Worm (Caenorhabditis elegans) whole organism, late embryonic: ENCODE results near the gene wrk-1.

Experiments used
- C08G9.2 ChIP-seq: sonication (generic microtip); optimal IDR thresholded peaks from 2 replicates; lab custom pipeline; 2016; ENCODE audit warnings: mild to moderate bottlenecking, missing genetic modification characterization, moderate library complexity, missing compliant biosample characterization
- F13H6.1 ChIP-seq: sonication (generic microtip); optimal IDR thresholded peaks from 2 replicates; lab custom pipeline; 2016; ENCODE audit warnings: missing genetic modification characterization, missing compliant biosample characterization
- K02D7.2 ChIP-seq: sonication (generic microtip); optimal IDR thresholded peaks from 2 replicates; lab custom pipeline; 2017; ENCODE audit warnings: mild to moderate bottlenecking, missing genetic modification characterization, missing compliant biosample characterization
- K09A11.1 ChIP-seq: sonication (generic microtip); optimal IDR thresholded peaks from 2 replicates; lab custom pipeline; 2017; ENCODE audit warnings: antibody characterized with exemption, mild to moderate bottlenecking, missing genetic modification characterization, missing compliant biosample characterization; ENCODE audit not compliant: insufficient read depth
- T23F11.4 ChIP-seq: fragments of 200-800 bp; sonication (Bioruptor generic); optimal IDR thresholded peaks from 2 replicates; lab custom pipeline; 2018; ENCODE audit warnings: mild to moderate bottlenecking, missing genetic modification characterization, missing compliant biosample characterization
- ama-1 ChIP-seq: fragments of 150-350 bp; optimal IDR thresholded peaks from 2 replicates; lab custom pipeline; 2014
- ceh-14 ChIP-seq: sonication (generic microtip); optimal IDR thresholded peaks from 2 replicates; lab custom pipeline; 2016; ENCODE audit warnings: missing genotype, missing genetic modification characterization, missing compliant biosample characterization
- ceh-18 ChIP-seq: sonication (generic microtip); optimal IDR thresholded peaks from 2 replicates; lab custom pipeline; 2016; ENCODE audit warnings: missing genetic modification characterization, missing compliant biosample characterization
- ceh-2 ChIP-seq: sonication (generic microtip); optimal IDR thresholded peaks from 2 replicates; lab custom pipeline; 2016; ENCODE audit warnings: missing genotype, missing genetic modification characterization, missing compliant biosample characterization
- ceh-22 ChIP-seq: sonication (generic microtip); optimal IDR thresholded peaks from 2 replicates; lab custom pipeline; 2017; ENCODE audit warnings: missing biosample characterization, missing genetic modification characterization
- ceh-24 ChIP-seq: sonication (generic microtip); optimal IDR thresholded peaks from 2 replicates; lab custom pipeline; 2016; ENCODE audit warnings: mild to moderate bottlenecking, missing genetic modification characterization, missing compliant biosample characterization
- ceh-30 ChIP-seq: fragments of 150-350 bp; optimal IDR thresholded peaks from 2 replicates; lab custom pipeline; 2014; ENCODE audit warnings: missing biosample characterization, missing genetic modification characterization
- ceh-31 ChIP-seq: sonication (generic microtip); optimal IDR thresholded peaks from 2 replicates; lab custom pipeline; 2016; ENCODE audit warnings: missing genetic modification characterization, missing compliant biosample characterization
- ceh-48 ChIP-seq: sonication (generic microtip); optimal IDR thresholded peaks from 2 replicates; lab custom pipeline; 2016; ENCODE audit warnings: missing genetic modification characterization, inconsistent platforms, missing compliant biosample characterization
- ceh-9 ChIP-seq: sonication (generic microtip); optimal IDR thresholded peaks from 2 replicates; lab custom pipeline; 2016; ENCODE audit warnings: mild to moderate bottlenecking, missing genetic modification characterization, inconsistent platforms, missing compliant biosample characterization
- dmd-4 ChIP-seq: sonication (generic microtip); optimal IDR thresholded peaks from 2 replicates; lab custom pipeline; 2016; ENCODE audit warnings: borderline replicate concordance, missing genetic modification characterization, missing compliant biosample characterization
- dve-1 ChIP-seq: sonication (generic microtip); optimal IDR thresholded peaks from 2 replicates; lab custom pipeline; 2017; ENCODE audit warnings: antibody characterized with exemption, mild to moderate bottlenecking, missing genetic modification characterization, missing compliant biosample characterization
- elt-2 ChIP-seq: sonication (generic microtip); optimal IDR thresholded peaks from 2 replicates; lab custom pipeline; 2016; ENCODE audit warnings: missing genetic modification reagents, missing genetic modification characterization, missing compliant biosample characterization
- elt-4 ChIP-seq: sonication (generic microtip); optimal IDR thresholded peaks from 2 replicates; lab custom pipeline; 2016; ENCODE audit warnings: missing genetic modification characterization, missing compliant biosample characterization
- ets-4 ChIP-seq: sonication (generic microtip); optimal IDR thresholded peaks from 2 replicates; lab custom pipeline; 2016; ENCODE audit warnings: missing genetic modification characterization, missing compliant biosample characterization
- eyg-1 ChIP-seq: sonication (generic microtip); optimal IDR thresholded peaks from 2 replicates; lab custom pipeline; 2016; ENCODE audit warnings: missing genotype, missing genetic modification characterization, missing compliant biosample characterization
- fax-1 ChIP-seq: sonication (generic microtip); optimal IDR thresholded peaks from 2 replicates; lab custom pipeline; 2016; ENCODE audit warnings: missing genotype, missing genetic modification characterization, missing compliant biosample characterization
- fkh-10 ChIP-seq: fragments of 150-350 bp; optimal IDR thresholded peaks from 2 replicates; lab custom pipeline; 2014; ENCODE audit warnings: missing biosample characterization, missing genetic modification reagents, missing genetic modification characterization
- fkh-6 ChIP-seq: sonication (generic microtip); optimal IDR thresholded peaks from 2 replicates; lab custom pipeline; 2016; ENCODE audit warnings: missing genetic modification characterization, missing compliant biosample characterization
- hlh-13 ChIP-seq: fragments of 200-800 bp; sonication (Bioruptor generic); optimal IDR thresholded peaks from 2 replicates; lab custom pipeline; 2018; ENCODE audit warnings: mild to moderate bottlenecking, missing genetic modification characterization, missing compliant biosample characterization
- hlh-6 ChIP-seq: sonication (generic microtip); optimal IDR thresholded peaks from 2 replicates; lab custom pipeline; 2016; ENCODE audit warnings: missing genotype, missing genetic modification characterization, missing compliant biosample characterization
- hlh-8 ChIP-seq: sonication (generic microtip); optimal IDR thresholded peaks from 2 replicates; lab custom pipeline; 2016; ENCODE audit warnings: missing genotype, missing genetic modification characterization, missing compliant biosample characterization
- lim-6 ChIP-seq: sonication (generic microtip); optimal IDR thresholded peaks from 2 replicates; lab custom pipeline; 2016; ENCODE audit warnings: missing genetic modification characterization, missing compliant biosample characterization
- lin-11 ChIP-seq: fragments of 200-800 bp; sonication (Bioruptor generic); optimal IDR thresholded peaks from 2 replicates; lab custom pipeline; 2018; ENCODE audit warnings: mild to moderate bottlenecking, missing genetic modification characterization, missing compliant biosample characterization
- madf-2 ChIP-seq: sonication (generic microtip); optimal IDR thresholded peaks from 2 replicates; lab custom pipeline; 2017; ENCODE audit warnings: missing genetic modification characterization, missing compliant biosample characterization
- nfya-1 ChIP-seq: sonication (generic microtip); optimal IDR thresholded peaks from 2 replicates; lab custom pipeline; 2017; ENCODE audit warnings: missing genetic modification characterization, mild to moderate bottlenecking, missing compliant biosample characterization, antibody characterized with exemption, moderate library complexity
- nhr-232 ChIP-seq: sonication (generic microtip); optimal IDR thresholded peaks from 2 replicates; lab custom pipeline; 2016; ENCODE audit warnings: missing genetic modification characterization, missing compliant biosample characterization
- npax-4 ChIP-seq: sonication (generic microtip); optimal IDR thresholded peaks from 2 replicates; lab custom pipeline; 2016; ENCODE audit warnings: missing genetic modification characterization, missing compliant biosample characterization
- odd-2 ChIP-seq: sonication (generic microtip); optimal IDR thresholded peaks from 2 replicates; lab custom pipeline; 2017; ENCODE audit warnings: antibody characterized with exemption, mild to moderate bottlenecking, missing genetic modification characterization, missing compliant biosample characterization
- pag-3 ChIP-seq: sonication (generic microtip); optimal IDR thresholded peaks from 2 replicates; lab custom pipeline; 2016; ENCODE audit warnings: missing compliant biosample characterization, missing genetic modification characterization, borderline replicate concordance
- pax-1 ChIP-seq: fragments of 150-350 bp; optimal IDR thresholded peaks from 2 replicates; lab custom pipeline; 2014; ENCODE audit warnings: missing biosample characterization, missing genetic modification characterization
- pha-2 ChIP-seq: sonication (generic microtip); optimal IDR thresholded peaks from 2 replicates; lab custom pipeline; 2017; ENCODE audit warnings: mild to moderate bottlenecking, missing genetic modification characterization, missing compliant biosample characterization
- pha-4 ChIP-seq: fragments of 150-350 bp; optimal IDR thresholded peaks from 2 replicates; lab custom pipeline; 2018; ENCODE audit warnings: missing biosample characterization, missing genetic modification reagents, missing genetic modification characterization
- ref-2 ChIP-seq: sonication (generic microtip); optimal IDR thresholded peaks from 2 replicates; lab custom pipeline; 2016; ENCODE audit warnings: missing genetic modification characterization, missing compliant biosample characterization
- sdc-2 ChIP-seq: sonication (generic microtip); optimal IDR thresholded peaks from 2 replicates; lab custom pipeline; 2016; ENCODE audit warnings: missing genotype, missing genetic modification characterization, missing compliant biosample characterization
- sox-2 ChIP-seq: fragments of 200-800 bp; sonication (Bioruptor generic); IDR thresholded peaks from 2 replicates; pipeline ENCODE4 v1.3.6; 2022; ENCODE audit warnings: missing genetic modification reagents, missing genetic modification characterization, missing compliant biosample characterization
- sox-4 ChIP-seq: sonication (generic microtip); optimal IDR thresholded peaks from 2 replicates; lab custom pipeline; 2017; ENCODE audit warnings: mild to moderate bottlenecking, missing genetic modification characterization, inconsistent platforms, missing compliant biosample characterization
- syd-9 ChIP-seq: sonication (generic microtip); optimal IDR thresholded peaks from 2 replicates; lab custom pipeline; 2016; ENCODE audit warnings: mild to moderate bottlenecking, missing genetic modification characterization, moderate library complexity, missing compliant biosample characterization
- tbx-2 ChIP-seq: sonication (generic microtip); optimal IDR thresholded peaks from 2 replicates; lab custom pipeline; 2016; ENCODE audit warnings: missing genetic modification characterization, missing compliant biosample characterization
- tbx-7 ChIP-seq: sonication (generic microtip); optimal IDR thresholded peaks from 2 replicates; lab custom pipeline; 2016; ENCODE audit warnings: missing genotype, missing genetic modification characterization, missing compliant biosample characterization
- unc-3 ChIP-seq, 2 experiments: fragments of 200-800 bp in 1 of 2; sonication (Bioruptor generic) in 1 of 2; sonication (generic microtip) in 1 of 2; conservative IDR thresholded peaks in 1 of 2; optimal IDR thresholded peaks in 1 of 2; 2 replicates each; pipeline versions ENCODE4 v1.3.6 to Lab custom; 2016 to 2022; ENCODE audit warnings: missing compliant biosample characterization in 2 of 2, missing genetic modification characterization in 2 of 2, missing genetic modification reagents in 1 of 2
- unc-42 ChIP-seq: sonication (generic microtip); optimal IDR thresholded peaks from 2 replicates; lab custom pipeline; 2016; ENCODE audit warnings: missing genotype, missing genetic modification characterization, missing compliant biosample characterization
- unc-55 ChIP-seq: sonication (generic microtip); optimal IDR thresholded peaks from 2 replicates; lab custom pipeline; 2017; ENCODE audit warnings: missing biosample characterization, missing genetic modification reagents, missing genetic modification characterization
- unc-86 ChIP-seq: sonication (generic microtip); optimal IDR thresholded peaks from 2 replicates; lab custom pipeline; 2016; ENCODE audit warnings: missing genetic modification characterization, missing compliant biosample characterization
- zip-5 ChIP-seq: sonication (generic microtip); optimal IDR thresholded peaks from 2 replicates; lab custom pipeline; 2016; ENCODE audit warnings: missing genetic modification characterization, missing compliant biosample characterization
- ztf-16 ChIP-seq: sonication (generic microtip); optimal IDR thresholded peaks from 2 replicates; lab custom pipeline; 2017; ENCODE audit warnings: missing genetic modification characterization, missing compliant biosample characterization

The wrk-1 gene

DNA sequence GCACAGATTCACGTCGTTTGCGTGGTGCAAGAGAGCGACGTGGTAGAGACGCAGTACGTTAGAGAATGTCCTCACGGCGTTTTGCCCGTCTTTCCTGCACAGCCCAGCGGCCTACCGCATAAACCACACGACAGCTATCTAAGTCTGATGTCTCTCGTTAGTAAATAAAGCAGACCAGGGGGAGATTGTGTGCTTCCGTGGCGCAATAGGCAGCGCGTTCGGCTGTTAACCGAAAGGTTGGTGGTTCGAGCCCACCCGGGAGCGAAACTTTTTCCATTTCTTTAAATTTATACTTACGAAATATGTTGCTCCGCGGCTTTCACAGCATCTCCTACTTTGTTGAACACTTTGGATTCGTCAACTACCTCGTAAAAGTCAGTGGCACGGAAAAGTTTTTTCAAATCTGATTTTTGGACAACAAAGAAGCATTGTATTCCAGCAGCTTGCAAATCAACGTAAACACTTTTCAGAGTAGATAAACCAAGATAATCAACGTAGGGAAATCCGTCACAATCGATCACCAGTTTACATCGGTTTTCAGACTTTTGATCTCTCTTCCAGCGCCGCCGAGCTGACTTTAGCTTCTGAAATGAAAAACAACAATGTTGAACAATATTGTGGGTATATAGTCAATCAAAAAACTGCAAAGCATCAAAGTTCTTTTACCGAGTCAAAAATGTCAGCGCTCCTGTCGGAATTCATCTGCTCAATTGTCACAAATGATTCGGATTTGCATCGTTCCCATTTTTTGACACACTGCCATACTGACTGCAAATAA is 12.1 kb upstream of the wrk-1 start:
- TF ChIP-seq ref-2 (tag; lab: Kevin White, UChicago) (peak; percentile 96), F13H6.1 (tag; lab: Kevin White, UChicago) (peak; percentile 94), hlh-13 (GFP tag; lab: Kevin White, UChicago) (peak; percentile 93), ztf-16 (tag; lab: Kevin White, UChicago) (peak; percentile 97), ceh-18 (tag; lab: Kevin White, UChicago) (peak; percentile 98), ama-1 (lab: Kevin White, UChicago) (no peak), T23F11.4 (peak; percentile 96), fkh-6 (tag; lab: Kevin White, UChicago) (peak; percentile 95), K09A11.1 (tag; lab: Kevin White, UChicago) (peak; percentile 95), elt-2 (tag; lab: Kevin White, UChicago) (peak; percentile 97), fax-1 (tag; lab: Kevin White, UChicago) (peak; percentile 90), pha-4 (tag; lab: Kevin White, UChicago) (no peak), unc-3 (GFP tag; conservative IDR thresholded peaks at IDR 0.05; lab: Robert Waterston, UW) (peak; percentile 96), unc-3 (tag; optimal IDR thresholded peaks at IDR 0.05; lab: Kevin White, UChicago) (peak; percentile 90), ets-4 (tag; lab: Kevin White, UChicago) (peak; percentile 87), K02D7.2 (tag; lab: Kevin White, UChicago) (peak; percentile 97), syd-9 (tag; lab: Kevin White, UChicago) (peak; percentile 97), hlh-8 (tag; lab: Kevin White, UChicago) (peak; percentile 92), tbx-7 (tag; lab: Kevin White, UChicago) (peak; percentile 77), lim-6 (peak; percentile 88), unc-86 (tag; lab: Kevin White, UChicago) (peak; percentile 95), odd-2 (tag; lab: Kevin White, UChicago) (peak; percentile 76), ceh-31 (peak; percentile 95), nfya-1 (tag; lab: Kevin White, UChicago) (peak; percentile 89), ceh-24 (tag; lab: Kevin White, UChicago) (peak; percentile 78), sdc-2 (tag; lab: Kevin White, UChicago) (peak; percentile 95), ceh-2 (tag; lab: Kevin White, UChicago) (peak; percentile 92), hlh-6 (tag; lab: Kevin White, UChicago) (peak; percentile 94), ceh-14 (peak; percentile 96), sox-2 (GFP tag; lab: Robert Waterston, UW) (peak; percentile 92), dve-1 (tag; lab: Kevin White, UChicago) (peak; percentile 92), pag-3 (tag; lab: Kevin White, UChicago) (peak; percentile 46), dmd-4 (peak; percentile 93), nhr-232 (tag; lab: Kevin White, UChicago) (peak; percentile 92), unc-55 (GFP tag; lab: Kevin White, UChicago) (peak; percentile 95), npax-4 (peak; percentile 91), elt-4 (tag; lab: Kevin White, UChicago) (peak; percentile 74), fkh-10 (GFP tag; lab: Kevin White, UChicago) (peak; percentile 59), zip-5 (tag; lab: Kevin White, UChicago) (peak; percentile 88), unc-42 (peak; percentile 87), sox-4 (tag; lab: Kevin White, UChicago) (peak; percentile 96), lin-11 (tag; lab: Kevin White, UChicago) (peak; percentile 88), ceh-22 (tag; lab: Kevin White, UChicago) (peak; percentile 49), C08G9.2 (tag; lab: Kevin White, UChicago) (peak; percentile 84), ceh-9 (tag; lab: Kevin White, UChicago) (peak; percentile 92), pha-2 (tag; lab: Kevin White, UChicago) (peak; percentile 95), ceh-48 (tag; lab: Kevin White, UChicago) (peak; percentile 87), madf-2 (tag; lab: Kevin White, UChicago) (peak; percentile 89), pax-1 (tag; lab: Kevin White, UChicago) (no peak), eyg-1 (tag; lab: Kevin White, UChicago) (peak; percentile 95), tbx-2 (peak; percentile 98), ceh-30 (tag; lab: Kevin White, UChicago) (peak; percentile 85)
